Worm (Caenorhabditis elegans) whole organism, young adult: ENCODE data around the gene anmt-1.

ENCODE experiments used
- B0035.1 ChIP-seq: sonication (generic microtip); optimal IDR thresholded peaks from 2 replicates; lab custom pipeline; 2016; ENCODE audit warnings: missing genetic modification characterization, mild to moderate bottlenecking, missing compliant biosample characterization, missing genotype, missing genetic modification reagents
- B0261.1 ChIP-seq: sonication (generic microtip); optimal IDR thresholded peaks from 2 replicates; lab custom pipeline; 2016; ENCODE audit warnings: mild to moderate bottlenecking, missing genetic modification characterization, moderate library complexity, missing compliant biosample characterization
- F22D6.2 ChIP-seq: sonication (generic microtip); optimal IDR thresholded peaks from 2 replicates; lab custom pipeline; 2016; ENCODE audit warnings: mild to moderate bottlenecking, missing genetic modification characterization, missing compliant biosample characterization
- F23B12.7 ChIP-seq: sonication (generic microtip); optimal IDR thresholded peaks from 2 replicates; lab custom pipeline; 2017; ENCODE audit warnings: missing genetic modification characterization, mild to moderate bottlenecking, missing compliant biosample characterization, antibody characterized with exemption, moderate library complexity; ENCODE audit not compliant: insufficient read depth
- F37B4.10 ChIP-seq: fragments of 200-800 bp; sonication (Bioruptor generic); IDR thresholded peaks from 2 replicates; pipeline ENCODE4 v1.3.6; 2022; ENCODE audit warnings: missing genetic modification characterization, missing compliant biosample characterization
- F49E8.2 ChIP-seq: sonication (generic microtip); optimal IDR thresholded peaks from 3 replicates; lab custom pipeline; 2017; ENCODE audit warnings: missing genetic modification characterization, mild to moderate bottlenecking, missing compliant biosample characterization, antibody characterized with exemption, moderate library complexity; ENCODE audit not compliant: insufficient read depth
- F52B5.7 ChIP-seq: sonication (generic microtip); optimal IDR thresholded peaks from 2 replicates; lab custom pipeline; 2016; ENCODE audit warnings: mild to moderate bottlenecking, missing genetic modification characterization, missing compliant biosample characterization
- F57C9.4 ChIP-seq: sonication (generic microtip); optimal IDR thresholded peaks from 2 replicates; lab custom pipeline; 2017; ENCODE audit warnings: mild to moderate bottlenecking, missing genetic modification characterization, missing compliant biosample characterization
- Y56A3A.18 ChIP-seq: fragments of 200-800 bp; sonication (Bioruptor generic); IDR thresholded peaks from 2 replicates; pipeline ENCODE4 v1.3.6; 2022; ENCODE audit warnings: missing genetic modification reagents, missing genetic modification characterization, missing compliant biosample characterization
- ZK185.1 ChIP-seq: sonication (generic microtip); optimal IDR thresholded peaks from 2 replicates; lab custom pipeline; 2016; ENCODE audit warnings: mild to moderate bottlenecking, missing genetic modification characterization, missing compliant biosample characterization; ENCODE audit not compliant: poor library complexity, severe bottlenecking
- akir-1 ChIP-seq: fragments of 200-800 bp; sonication (Bioruptor generic); optimal IDR thresholded peaks from 2 replicates; lab custom pipeline; 2018; ENCODE audit warnings: mild to moderate bottlenecking, missing genetic modification characterization, moderate library complexity, missing compliant biosample characterization
- aptf-2 ChIP-seq: fragments of 200-800 bp; sonication (Bioruptor generic); conservative IDR thresholded peaks from 2 replicates; pipeline ENCODE4 v1.3.6; 2022; ENCODE audit warnings: missing genetic modification reagents, missing genetic modification characterization, missing compliant biosample characterization
- athp-1 ChIP-seq: sonication (generic microtip); optimal IDR thresholded peaks from 2 replicates; lab custom pipeline; 2017; ENCODE audit warnings: mild to moderate bottlenecking, missing genetic modification characterization, missing compliant biosample characterization
- attf-3 ChIP-seq: fragments of 200-800 bp; sonication (Bioruptor generic); conservative IDR thresholded peaks from 2 replicates; pipeline ENCODE4 v1.3.6; 2022; ENCODE audit warnings: missing genetic modification reagents, missing genetic modification characterization, missing compliant biosample characterization
- attf-6 ChIP-seq: fragments of 200-800 bp; sonication (Bioruptor generic); IDR thresholded peaks from 2 replicates; pipeline ENCODE4 v1.3.6; 2022; ENCODE audit warnings: missing genetic modification reagents, missing genetic modification characterization, missing compliant biosample characterization
- cebp-1 ChIP-seq, 2 experiments: fragments of 200-800 bp in 1 of 2; sonication (Bioruptor generic) in 1 of 2; sonication (generic microtip) in 1 of 2; IDR thresholded peaks in 1 of 2; optimal IDR thresholded peaks in 1 of 2; 2 replicates each; pipeline versions ENCODE4 v1.3.6 to Lab custom; 2017 to 2022; ENCODE audit warnings: missing compliant biosample characterization in 2 of 2, missing genetic modification characterization in 2 of 2, mild to moderate bottlenecking in 1 of 2, missing genetic modification reagents in 1 of 2, moderate library complexity in 1 of 2
- cebp-2 ChIP-seq: fragments of 200-800 bp; sonication (Bioruptor generic); IDR thresholded peaks from 2 replicates; pipeline ENCODE4 v1.3.6; 2022; ENCODE audit warnings: missing genetic modification characterization, missing compliant biosample characterization
- ceh-100 ChIP-seq: fragments of 200-800 bp; sonication (Bioruptor generic); IDR thresholded peaks from 2 replicates; pipeline ENCODE4 v1.3.6; 2022; ENCODE audit warnings: missing genetic modification reagents, missing genetic modification characterization, missing compliant biosample characterization
- ceh-27 ChIP-seq: fragments of 200-800 bp; sonication (Bioruptor generic); optimal IDR thresholded peaks from 2 replicates; lab custom pipeline; 2018; ENCODE audit warnings: mild to moderate bottlenecking, missing genetic modification characterization, moderate library complexity, missing compliant biosample characterization
- ceh-58 ChIP-seq: fragments of 200-800 bp; sonication (Bioruptor generic); IDR thresholded peaks from 2 replicates; pipeline ENCODE4 v1.3.6; 2022; ENCODE audit warnings: missing genetic modification characterization, missing compliant biosample characterization
- ceh-79 ChIP-seq: sonication (generic microtip); optimal IDR thresholded peaks from 2 replicates; lab custom pipeline; 2017; ENCODE audit warnings: mild to moderate bottlenecking, missing genetic modification characterization, missing compliant biosample characterization
- ceh-91 ChIP-seq: fragments of 200-800 bp; sonication (Bioruptor generic); IDR thresholded peaks from 2 replicates; pipeline ENCODE4 v1.3.6; 2022; ENCODE audit warnings: missing genetic modification reagents, missing genetic modification characterization, missing compliant biosample characterization
- dox-1 ChIP-seq: fragments of 200-800 bp; sonication (Bioruptor generic); IDR thresholded peaks from 2 replicates; pipeline ENCODE4 v1.3.6; 2022; ENCODE audit warnings: missing genetic modification reagents, missing genetic modification characterization, missing compliant biosample characterization
- fkh-3 ChIP-seq: sonication (generic microtip); optimal IDR thresholded peaks from 2 replicates; lab custom pipeline; 2016; ENCODE audit warnings: mild to moderate bottlenecking, missing genetic modification characterization, missing compliant biosample characterization
- gei-17 ChIP-seq: fragments of 200-800 bp; sonication (Bioruptor generic); optimal IDR thresholded peaks from 2 replicates; lab custom pipeline; 2018; ENCODE audit warnings: mild to moderate bottlenecking, missing genetic modification characterization, missing compliant biosample characterization
- him-1 ChIP-seq: sonication (generic microtip); optimal IDR thresholded peaks from 2 replicates; lab custom pipeline; 2016; ENCODE audit warnings: missing genotype, missing genetic modification reagents, missing genetic modification characterization, missing compliant biosample characterization
- hlh-26 ChIP-seq: fragments of 200-800 bp; sonication (Bioruptor generic); conservative IDR thresholded peaks from 2 replicates; pipeline ENCODE4 v1.3.6; 2022; ENCODE audit warnings: missing genetic modification reagents, missing genetic modification characterization, missing compliant biosample characterization
- hrde-1 ChIP-seq: sonication (generic microtip); optimal IDR thresholded peaks from 2 replicates; lab custom pipeline; 2016; ENCODE audit warnings: missing genetic modification characterization, mild to moderate bottlenecking, missing compliant biosample characterization, moderate library complexity, missing genotype, missing genetic modification reagents, borderline replicate concordance
- hsf-1 ChIP-seq: fragments of 200-800 bp; sonication (Bioruptor generic); IDR thresholded peaks from 2 replicates; pipeline ENCODE4 v1.3.6; 2022; ENCODE audit warnings: missing genetic modification reagents, missing genetic modification characterization, missing compliant biosample characterization
- lag-1 ChIP-seq: fragments of 200-800 bp; sonication (Bioruptor generic); IDR thresholded peaks from 2 replicates; pipeline ENCODE4 v1.3.6; 2022; ENCODE audit warnings: missing genetic modification reagents, missing genetic modification characterization, missing compliant biosample characterization
- let-526 ChIP-seq: fragments of 200-800 bp; sonication (Bioruptor generic); IDR thresholded peaks from 2 replicates; pipeline ENCODE4 v1.3.6; 2022; ENCODE audit warnings: missing genetic modification reagents, missing genetic modification characterization, missing compliant biosample characterization
- madf-10 ChIP-seq: sonication (generic microtip); optimal IDR thresholded peaks from 2 replicates; lab custom pipeline; 2016; ENCODE audit warnings: mild to moderate bottlenecking, missing genetic modification characterization, missing compliant biosample characterization
- madf-6 ChIP-seq: fragments of 200-800 bp; sonication (Bioruptor generic); IDR thresholded peaks from 2 replicates; pipeline ENCODE4 v1.3.6; 2022; ENCODE audit warnings: missing genetic modification reagents, missing genetic modification characterization, missing compliant biosample characterization
- nhr-179 ChIP-seq: sonication (generic microtip); optimal IDR thresholded peaks from 2 replicates; lab custom pipeline; 2016; ENCODE audit warnings: mild to moderate bottlenecking, missing genetic modification characterization, missing compliant biosample characterization
- nhr-27 ChIP-seq: fragments of 200-800 bp; sonication (Bioruptor generic); optimal IDR thresholded peaks from 2 replicates; lab custom pipeline; 2018; ENCODE audit warnings: mild to moderate bottlenecking, missing genetic modification characterization, moderate library complexity, missing compliant biosample characterization
- pbrm-1 ChIP-seq: fragments of 200-800 bp; sonication (Bioruptor generic); IDR thresholded peaks from 2 replicates; pipeline ENCODE4 v1.3.6; 2022; ENCODE audit warnings: missing genetic modification reagents, missing genetic modification characterization, missing compliant biosample characterization
- rec-8 ChIP-seq, 2 experiments: sonication (generic microtip); optimal IDR thresholded peaks; 2 replicates each; lab custom pipeline; 2016; ENCODE audit warnings: mild to moderate bottlenecking in 2 of 2, missing genetic modification characterization in 2 of 2, missing genetic modification reagents in 2 of 2, missing genotype in 2 of 2, missing biosample characterization in 1 of 2, missing compliant biosample characterization in 1 of 2, moderate library complexity in 1 of 2
- snpc-1.1 ChIP-seq: sonication (generic microtip); optimal IDR thresholded peaks from 2 replicates; lab custom pipeline; 2017; ENCODE audit warnings: missing genetic modification characterization, mild to moderate bottlenecking, missing compliant biosample characterization, antibody characterized with exemption, moderate library complexity, missing genotype, missing genetic modification reagents; ENCODE audit not compliant: insufficient read depth
- somi-1 ChIP-seq: fragments of 200-800 bp; sonication (Bioruptor generic); optimal IDR thresholded peaks from 2 replicates; lab custom pipeline; 2018; ENCODE audit warnings: mild to moderate bottlenecking, missing genetic modification characterization, missing compliant biosample characterization
- sptf-2 ChIP-seq: fragments of 200-800 bp; sonication (Bioruptor generic); optimal IDR thresholded peaks from 2 replicates; lab custom pipeline; 2018; ENCODE audit warnings: mild to moderate bottlenecking, missing genetic modification characterization, missing compliant biosample characterization
- xnd-1 ChIP-seq: sonication (generic microtip); optimal IDR thresholded peaks from 2 replicates; lab custom pipeline; 2016; ENCODE audit warnings: missing genotype, missing genetic modification reagents, missing genetic modification characterization, missing compliant biosample characterization
- zim-3 ChIP-seq: sonication (generic microtip); optimal IDR thresholded peaks from 2 replicates; lab custom pipeline; 2017; ENCODE audit warnings: mild to moderate bottlenecking, missing genetic modification characterization, moderate library complexity, missing compliant biosample characterization
- ztf-22 ChIP-seq: fragments of 200-800 bp; sonication (Bioruptor generic); optimal IDR thresholded peaks from 2 replicates; lab custom pipeline; 2018; ENCODE audit warnings: mild to moderate bottlenecking, missing genetic modification characterization, moderate library complexity, missing compliant biosample characterization
- ztf-3 ChIP-seq: fragments of 200-800 bp; sonication (Bioruptor generic); optimal IDR thresholded peaks from 2 replicates; lab custom pipeline; 2018; ENCODE audit warnings: mild to moderate bottlenecking, missing genetic modification characterization, missing compliant biosample characterization
- ztf-6 ChIP-seq: fragments of 200-800 bp; sonication (Bioruptor generic); IDR thresholded peaks from 2 replicates; pipeline ENCODE4 v1.3.6; 2022; ENCODE audit warnings: missing genetic modification reagents, missing genetic modification characterization, missing compliant biosample characterization

anmt-1 gene

DNA sequence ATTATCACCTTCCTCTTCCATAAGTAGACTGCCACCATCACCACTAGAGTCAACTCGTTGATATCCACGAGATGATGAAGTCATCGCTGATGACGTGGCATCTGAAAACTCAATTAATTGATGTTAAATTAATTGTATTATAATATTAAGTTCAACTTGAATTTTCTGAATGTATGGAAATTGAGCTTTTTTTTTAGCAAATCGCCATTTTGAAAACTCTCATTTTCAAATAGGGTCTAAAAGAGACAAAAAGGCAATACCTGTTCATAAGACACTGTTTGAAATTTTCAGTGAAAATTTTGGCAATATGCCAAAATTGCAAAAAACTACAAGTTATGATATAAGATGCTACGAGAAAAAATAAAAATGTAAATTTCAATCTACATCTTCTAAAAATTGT is 41.0 kb upstream of the anmt-1 start, which contains the start of gene twk-7:
Gene twk-7, minus strand, starts transcription at position 101 of the 400 bp plus-strand sequence.
- no peak for TF ChIP-seq F23B12.7
- no peak for TF ChIP-seq ztf-3 (GFP tag; lab: Kevin White, UChicago)
- no peak for TF ChIP-seq xnd-1
- no peak for TF ChIP-seq akir-1 (GFP tag; lab: Kevin White, UChicago)
- TF ChIP-seq lag-1 (GFP tag; lab: Robert Waterston, UW): no peak
- no peak for TF ChIP-seq nhr-27 (tag; lab: Kevin White, UChicago)
- TF ChIP-seq Y56A3A.18: no peak
- no peak for TF ChIP-seq ceh-91 (GFP tag; lab: Robert Waterston, UW)
- no peak for TF ChIP-seq him-1 (tag; lab: Kevin White, UChicago)
- TF ChIP-seq pbrm-1 (GFP tag; lab: Robert Waterston, UW): no peak
- TF ChIP-seq ceh-58 (GFP tag; lab: Robert Waterston, UW): no peak
- TF ChIP-seq ceh-27 (GFP tag; lab: Kevin White, UChicago): no peak
- no peak for TF ChIP-seq dox-1
- no peak for TF ChIP-seq rec-8 (tag; optimal IDR thresholded peaks at IDR 0.05; lab: Kevin White, UChicago)

DNA sequence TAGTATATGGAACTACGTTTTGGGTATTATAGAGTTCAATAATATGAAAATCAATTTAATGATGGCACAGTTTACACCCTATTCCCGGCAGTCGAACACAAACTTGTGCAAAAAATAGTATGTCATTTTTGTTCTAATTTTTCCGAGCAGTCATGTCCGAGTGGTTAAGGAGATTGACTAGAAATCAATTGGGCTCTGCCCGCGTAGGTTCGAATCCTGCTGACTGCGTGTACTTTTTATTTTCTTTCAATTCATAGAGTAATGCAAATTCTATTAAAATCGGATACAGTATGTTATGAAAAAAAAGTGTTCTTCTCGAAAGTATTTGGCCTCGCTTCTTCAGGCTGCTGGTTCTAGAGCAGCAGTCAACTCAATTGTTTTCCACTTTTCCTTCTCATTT is 38.6 kb upstream of the anmt-1 start:
- TF ChIP-seq ceh-79 (tag; lab: Kevin White, UChicago) (no peak), zim-3 (tag; lab: Kevin White, UChicago) (peak; percentile 55), cebp-2 (no peak), ceh-91 (GFP tag; lab: Robert Waterston, UW) (no peak), fkh-3 (tag; lab: Kevin White, UChicago) (no peak), attf-6 (GFP tag; lab: Robert Waterston, UW) (no peak), ZK185.1 (peak; percentile 43), cebp-1 (GFP tag; IDR thresholded peaks at IDR 0.05; lab: Robert Waterston, UW) (no peak), cebp-1 (tag; optimal IDR thresholded peaks at IDR 0.05; lab: Kevin White, UChicago) (no peak), xnd-1 (no peak), F22D6.2 (no peak), sptf-2 (GFP tag; lab: Kevin White, UChicago) (no peak), madf-6 (GFP tag; lab: Robert Waterston, UW) (no peak; the same call in 1 of the 2 replicates), B0035.1 (tag; lab: Kevin White, UChicago) (no peak), somi-1 (GFP tag; lab: Kevin White, UChicago) (no peak), madf-10 (peak; percentile 33), ztf-6 (GFP tag; lab: Robert Waterston, UW) (no peak), hlh-26 (GFP tag; lab: Robert Waterston, UW) (no peak), ztf-22 (GFP tag; lab: Kevin White, UChicago) (no peak), Y56A3A.18 (peak; percentile 49; the same call in 1 of the 2 replicates), gei-17 (no peak), snpc-1.1 (tag; lab: Kevin White, UChicago) (peak; percentile 8), attf-3 (no peak), aptf-2 (GFP tag; lab: Robert Waterston, UW) (no peak), athp-1 (peak; percentile 34), nhr-179 (tag; lab: Kevin White, UChicago) (no peak), B0261.1 (tag; lab: Kevin White, UChicago) (peak; percentile 83), F23B12.7 (peak; percentile 39), hrde-1 (no peak), hsf-1 (GFP tag; lab: Robert Waterston, UW) (0 out of 2 replicates have a peak, but pooled peaks have one; percentile 36), F37B4.10 (no peak), F57C9.4 (tag; lab: Kevin White, UChicago) (no peak), let-526 (GFP tag; lab: Robert Waterston, UW) (0 out of 2 replicates have a peak, but pooled peaks have one; percentile 19), F52B5.7 (tag; lab: Kevin White, UChicago) (no peak), ceh-100 (GFP tag; lab: Robert Waterston, UW) (no peak), rec-8 (tag; optimal IDR thresholded peaks at IDR 0.05; lab: Kevin White, UChicago) (peak in 1 of 2 experiments; percentile 35), F49E8.2 (tag; lab: Kevin White, UChicago) (peak; percentile 16)
